Worm (Caenorhabditis elegans): ENCODE results near the gene nhr-291.

DNA sequence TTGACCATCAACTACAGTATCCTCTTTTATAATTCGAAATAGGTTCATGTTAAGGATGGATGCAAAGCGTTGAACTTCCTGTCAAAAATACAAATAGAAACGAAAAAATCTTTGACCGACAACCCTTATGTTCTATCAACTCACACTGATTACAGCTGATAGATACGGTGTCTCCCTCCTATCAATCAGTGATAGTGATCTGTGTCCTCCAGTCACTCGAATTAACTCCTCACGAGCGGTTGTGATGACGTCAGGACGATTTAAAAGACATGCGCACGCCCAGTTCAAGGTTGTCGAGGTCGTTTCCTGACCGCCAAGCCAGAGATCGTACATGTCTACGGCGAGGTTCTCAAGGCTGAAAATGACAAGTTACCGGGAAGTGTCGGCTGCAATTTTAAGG is 32.8 kb upstream of the nhr-291 start:
- TF ChIP-seq sem-2 (GFP tag; optimal IDR thresholded peaks at IDR 0.05) (no peak), nhr-28 (tag; optimal IDR thresholded peaks at IDR 0.05) (no peak), nhr-12 (tag; optimal IDR thresholded peaks at IDR 0.05) (no peak)
